Worm (Caenorhabditis elegans) whole organism, L3 larva: ENCODE data around the gene ZK470.4.

Experiments used
- ceh-82 ChIP-seq: fragments of 150-350 bp; optimal IDR thresholded peaks from 2 replicates; lab custom pipeline; 2014; ENCODE audit warnings: missing biosample characterization, missing genetic modification characterization
- egl-27 ChIP-seq: sonication (generic microtip); optimal IDR thresholded peaks from 4 replicates; lab custom pipeline; 2017; ENCODE audit warnings: missing biosample characterization, missing genetic modification reagents, missing genetic modification characterization
- nhr-12 ChIP-seq: fragments of 150-350 bp; optimal IDR thresholded peaks from 2 replicates; lab custom pipeline; 2014; ENCODE audit warnings: missing biosample characterization, missing genetic modification characterization

- TF ChIP-seq ceh-82 (tag; lab: Kevin White, UChicago) (no peak), egl-27 (no peak), nhr-12 (tag; lab: Kevin White, UChicago) (no peak)
Observed at ce11 chrX:4153343-4153742, 13.8 kb upstream of the ZK470.4 start, which contains the start of gene nck-1.
